Fruit fly (Drosophila melanogaster) whole organism, embryonic: ENCODE data around the gene GstD11.

Experiments
- Aef1 ChIP-seq: fragments of 200-800 bp; sonication (Bioruptor generic); IDR thresholded peaks from 3 replicates; pipeline ENCODE4 v1.3.6; 2022; ENCODE audit warnings: missing biosample characterization, missing genetic modification characterization
- CG2116 ChIP-seq: fragments of 200-800 bp; sonication (Bioruptor generic); optimal IDR thresholded peaks from 3 replicates; lab custom pipeline; 2018; ENCODE audit warnings: missing biosample characterization, mild to moderate bottlenecking, missing genetic modification characterization

- TF ChIP-seq Aef1 (GFP tag; lab: Robert Waterston, UW) = no peak
- no peak for TF ChIP-seq CG2116 (GFP tag; lab: Kevin White, UChicago)
Measured at dm6 chr3R:12398054-12398453, 14.9 kb downstream of the GstD11 start.
